Fruit fly (Drosophila melanogaster) whole organism, embryonic: ENCODE results near the gene CG31798.
A peak's percentile ranks its signal among the peaks of the same experiment; 100 is the strongest.

ENCODE experiments used
- C15 ChIP-seq: fragments of 200-800 bp; sonication (Bioruptor generic); IDR thresholded peaks from 3 replicates; pipeline ENCODE4 v1.3.6; 2022; ENCODE audit warnings: missing biosample characterization, missing genetic modification characterization
- CG12104 ChIP-seq: fragments of 200-800 bp; sonication (Bioruptor generic); optimal IDR thresholded peaks from 3 replicates; lab custom pipeline; 2016; ENCODE audit warnings: missing biosample characterization, missing genetic modification characterization
- CG13894 ChIP-seq: fragments of 200-800 bp; sonication (Bioruptor generic); optimal IDR thresholded peaks from 3 replicates; lab custom pipeline; 2018; ENCODE audit warnings: missing biosample characterization, mild to moderate bottlenecking, missing genetic modification characterization, moderate library complexity
- CG17186 ChIP-seq: fragments of 200-800 bp; sonication (Bioruptor generic); optimal IDR thresholded peaks from 3 replicates; lab custom pipeline; 2017; ENCODE audit warnings: missing biosample characterization, missing genetic modification reagents, missing genetic modification characterization
- CG18011 ChIP-seq: fragments of 200-800 bp; sonication (Bioruptor generic); optimal IDR thresholded peaks from 2 replicates; lab custom pipeline; 2017; ENCODE audit warnings: missing biosample characterization, missing genetic modification characterization, mild to moderate bottlenecking, moderate library complexity, missing genotype
- CG2875 ChIP-seq: fragments of 200-800 bp; sonication (Bioruptor generic); optimal IDR thresholded peaks from 2 replicates; lab custom pipeline; 2017; ENCODE audit warnings: missing biosample characterization, mild to moderate bottlenecking, missing genetic modification characterization, missing genetic modification reagents
- CG3163 ChIP-seq: fragments of 200-800 bp; sonication (Bioruptor generic); optimal IDR thresholded peaks from 3 replicates; lab custom pipeline; 2016; ENCODE audit warnings: missing biosample characterization, missing genetic modification characterization
- CG34224 ChIP-seq: fragments of 200-800 bp; sonication (Bioruptor generic); IDR thresholded peaks from 3 replicates; pipeline ENCODE4 v1.3.6; 2022; ENCODE audit warnings: missing biosample characterization, missing genetic modification characterization; ENCODE audit not compliant: partially characterized antibody
- CG34376 ChIP-seq: fragments of 200-800 bp; sonication (Bioruptor generic); optimal IDR thresholded peaks from 2 replicates; lab custom pipeline; 2018; ENCODE audit warnings: missing biosample characterization, mild to moderate bottlenecking, missing genetic modification characterization
- CG3847 ChIP-seq: fragments of 200-800 bp; sonication (Bioruptor generic); IDR thresholded peaks from 2 replicates; pipeline ENCODE4 v1.3.6; 2022; ENCODE audit warnings: missing biosample characterization, missing genetic modification characterization
- CG6254 ChIP-seq: fragments of 200-800 bp; sonication (Bioruptor generic); optimal IDR thresholded peaks from 3 replicates; lab custom pipeline; 2017; ENCODE audit warnings: mild to moderate bottlenecking, missing biosample characterization, missing genetic modification reagents, missing genetic modification characterization
- CG7372 ChIP-seq: fragments of 200-800 bp; sonication (Bioruptor generic); IDR thresholded peaks from 2 replicates; pipeline ENCODE4 v1.3.6; 2022; ENCODE audit warnings: missing biosample characterization, missing genetic modification characterization
- CG8089 ChIP-seq: fragments of 200-800 bp; sonication (Bioruptor generic); optimal IDR thresholded peaks from 3 replicates; lab custom pipeline; 2016; ENCODE audit warnings: missing biosample characterization, missing genetic modification characterization
- CG8388 ChIP-seq: fragments of 200-800 bp; sonication (Bioruptor generic); optimal IDR thresholded peaks from 2 replicates; lab custom pipeline; 2019; ENCODE audit warnings: missing biosample characterization, mild to moderate bottlenecking, missing genetic modification characterization, moderate library complexity
- CG9797 ChIP-seq: fragments of 200-800 bp; sonication (Bioruptor generic); optimal IDR thresholded peaks from 3 replicates; lab custom pipeline; 2018; ENCODE audit warnings: missing biosample characterization, mild to moderate bottlenecking, missing genetic modification characterization
- CTCF ChIP-seq: fragments of 200-800 bp; sonication (Bioruptor generic); optimal IDR thresholded peaks from 2 replicates; lab custom pipeline; 2017; ENCODE audit warnings: missing biosample characterization, mild to moderate bottlenecking, missing genetic modification characterization, moderate library complexity
- CkIIα-i1 ChIP-seq: fragments of 200-800 bp; sonication (Bioruptor generic); IDR thresholded peaks from 2 replicates; pipeline ENCODE4 v1.3.6; 2022; ENCODE audit warnings: missing biosample characterization, missing genetic modification characterization
- CrebB ChIP-seq: fragments of 200-800 bp; sonication (Bioruptor generic); optimal IDR thresholded peaks from 3 replicates; lab custom pipeline; 2018; ENCODE audit warnings: missing biosample characterization, mild to moderate bottlenecking, missing genetic modification characterization
- D ChIP-seq, 2 experiments: fragments of 200-800 bp in 1 of 2; fragments of >200 bp in 1 of 2; sonication (Bioruptor generic) in 1 of 2; optimal IDR thresholded peaks; 2 replicates in 1 of 2; 3 replicates in 1 of 2; lab custom pipeline; 2017; ENCODE audit warnings: mild to moderate bottlenecking in 1 of 2, missing biosample characterization in 1 of 2, missing genetic modification characterization in 1 of 2, missing genetic modification reagents in 1 of 2
- Dad ChIP-seq: fragments of 200-800 bp; sonication (Bioruptor generic); optimal IDR thresholded peaks from 3 replicates; lab custom pipeline; 2016; ENCODE audit warnings: missing biosample characterization, missing genetic modification characterization
- Deaf1 ChIP-seq: fragments of 200-800 bp; optimal IDR thresholded peaks from 3 replicates; lab custom pipeline; 2019; ENCODE audit warnings: missing biosample characterization, mild to moderate bottlenecking, missing genetic modification characterization, moderate library complexity
- Fer1 ChIP-seq: fragments of 200-800 bp; sonication (Bioruptor generic); optimal IDR thresholded peaks from 2 replicates; lab custom pipeline; 2017; ENCODE audit warnings: missing biosample characterization, mild to moderate bottlenecking, missing genetic modification characterization
- H15 ChIP-seq: fragments of 200-800 bp; sonication (Bioruptor generic); IDR thresholded peaks from 3 replicates; pipeline ENCODE4 v1.3.6; 2022; ENCODE audit warnings: missing biosample characterization, missing genetic modification characterization
- HLH3B ChIP-seq: fragments of 200-800 bp; sonication (Bioruptor generic); IDR thresholded peaks from 2 replicates; pipeline ENCODE4 v1.3.6; 2022; ENCODE audit warnings: missing biosample characterization, missing genetic modification characterization
- Hmx ChIP-seq: fragments of 200-800 bp; sonication (Bioruptor generic); optimal IDR thresholded peaks from 2 replicates; lab custom pipeline; 2016; ENCODE audit warnings: missing biosample characterization, missing genetic modification characterization
- NFAT ChIP-seq: fragments of 200-800 bp; sonication (Bioruptor generic); IDR thresholded peaks from 2 replicates; pipeline ENCODE4 v1.3.6; 2022; ENCODE audit warnings: missing biosample characterization, missing genetic modification characterization
- TFAM ChIP-seq: fragments of 200-800 bp; sonication (Bioruptor generic); optimal IDR thresholded peaks from 2 replicates; lab custom pipeline; 2017; ENCODE audit warnings: missing biosample characterization, missing genetic modification characterization, inconsistent platforms
- bab2 ChIP-seq: fragments of 200-800 bp; sonication (Bioruptor generic); optimal IDR thresholded peaks from 2 replicates; lab custom pipeline; 2016; ENCODE audit warnings: missing biosample characterization, missing genetic modification characterization
- bbx ChIP-seq: fragments of 200-800 bp; sonication (Bioruptor generic); IDR thresholded peaks from 2 replicates; pipeline ENCODE4 v1.3.6; 2022; ENCODE audit warnings: missing biosample characterization, missing genetic modification characterization; ENCODE audit not compliant: partially characterized antibody
- bcd ChIP-seq: fragments of 200-800 bp; sonication (Bioruptor generic); optimal IDR thresholded peaks from 2 replicates; lab custom pipeline; 2017; ENCODE audit warnings: missing biosample characterization, mild to moderate bottlenecking, missing genetic modification characterization
- bowl ChIP-seq: fragments of 200-800 bp; sonication (Bioruptor generic); IDR thresholded peaks from 2 replicates; pipeline ENCODE4 v1.3.6; 2022; ENCODE audit warnings: missing biosample characterization, missing genetic modification characterization
- crol ChIP-seq: fragments of 200-800 bp; sonication (Bioruptor generic); IDR thresholded peaks from 2 replicates; pipeline ENCODE4 v1.3.6; 2022; ENCODE audit warnings: missing biosample characterization, missing genetic modification characterization
- fu2 ChIP-seq: fragments of 200-800 bp; sonication (Bioruptor generic); optimal IDR thresholded peaks from 2 replicates; lab custom pipeline; 2016; ENCODE audit warnings: missing biosample characterization, missing genetic modification characterization
- gce ChIP-seq: fragments of 200-800 bp; sonication (Bioruptor generic); IDR thresholded peaks from 3 replicates; pipeline ENCODE4 v1.3.6; 2022; ENCODE audit warnings: missing biosample characterization, missing genetic modification characterization
- grau ChIP-seq: fragments of 200-800 bp; optimal IDR thresholded peaks from 3 replicates; lab custom pipeline; 2019; ENCODE audit warnings: missing biosample characterization, mild to moderate bottlenecking, missing genetic modification characterization, moderate library complexity
- ind ChIP-seq: fragments of 200-800 bp; sonication (Bioruptor generic); optimal IDR thresholded peaks from 3 replicates; lab custom pipeline; 2016; ENCODE audit warnings: missing biosample characterization, missing genetic modification characterization
- kni ChIP-seq: fragments of 200-800 bp; sonication (Bioruptor generic); optimal IDR thresholded peaks from 3 replicates; lab custom pipeline; 2017; ENCODE audit warnings: mild to moderate bottlenecking, missing biosample characterization, missing genetic modification reagents, missing genetic modification characterization
- lab ChIP-seq: fragments of 200-800 bp; sonication (Bioruptor generic); optimal IDR thresholded peaks from 3 replicates; lab custom pipeline; 2017; ENCODE audit warnings: missing biosample characterization, missing genetic modification characterization, mild to moderate bottlenecking, moderate library complexity, missing genetic modification reagents
- mirr ChIP-seq: fragments of 200-800 bp; sonication (Bioruptor generic); optimal IDR thresholded peaks from 3 replicates; lab custom pipeline; 2018; ENCODE audit warnings: missing biosample characterization, mild to moderate bottlenecking, missing genetic modification characterization
- nerfin-1 ChIP-seq: fragments of 200-800 bp; sonication (Bioruptor generic); optimal IDR thresholded peaks from 3 replicates; lab custom pipeline; 2019; ENCODE audit warnings: missing biosample characterization, mild to moderate bottlenecking, missing genetic modification characterization, moderate library complexity
- nom ChIP-seq: fragments of 200-800 bp; sonication (Bioruptor generic); optimal IDR thresholded peaks from 2 replicates; lab custom pipeline; 2017; ENCODE audit warnings: missing biosample characterization, missing genetic modification characterization, mild to moderate bottlenecking, moderate library complexity, missing genetic modification reagents
- pb ChIP-seq: fragments of 200-800 bp; sonication (Bioruptor generic); optimal IDR thresholded peaks from 3 replicates; lab custom pipeline; 2016; ENCODE audit warnings: missing biosample characterization, missing genetic modification characterization
- sd ChIP-seq: fragments of 200-800 bp; sonication (Bioruptor generic); optimal IDR thresholded peaks from 3 replicates; lab custom pipeline; 2018; ENCODE audit warnings: missing biosample characterization, mild to moderate bottlenecking, missing genetic modification characterization, moderate library complexity
- sisA ChIP-seq: fragments of 200-800 bp; sonication (Bioruptor generic); IDR thresholded peaks from 2 replicates; pipeline ENCODE4 v1.3.6; 2022; ENCODE audit warnings: missing biosample characterization, missing genetic modification characterization
- slbo ChIP-seq: fragments of 200-800 bp; sonication (Bioruptor generic); IDR thresholded peaks from 2 replicates; pipeline ENCODE4 v1.3.6; 2022; ENCODE audit warnings: missing biosample characterization, missing genetic modification characterization
- trem ChIP-seq: fragments of 200-800 bp; optimal IDR thresholded peaks from 3 replicates; lab custom pipeline; 2019; ENCODE audit warnings: missing biosample characterization, mild to moderate bottlenecking, missing genetic modification characterization, moderate library complexity
- trh ChIP-seq: fragments of 200-800 bp; sonication (Bioruptor generic); optimal IDR thresholded peaks from 2 replicates; lab custom pipeline; 2016; ENCODE audit warnings: missing biosample characterization, missing genetic modification characterization
- ttk ChIP-seq: fragments of 200-800 bp; sonication (Bioruptor generic); IDR thresholded peaks from 2 replicates; pipeline ENCODE4 v2.1.2; 2022; ENCODE audit warnings: missing biosample characterization, missing genetic modification characterization
- twi ChIP-seq: fragments of 200-800 bp; optimal IDR thresholded peaks from 2 replicates; lab custom pipeline; 2019; ENCODE audit warnings: missing biosample characterization, mild to moderate bottlenecking, missing genetic modification characterization, moderate library complexity
- vnd ChIP-seq: fragments of 200-800 bp; sonication (Bioruptor generic); IDR thresholded peaks from 3 replicates; pipeline ENCODE4 v1.3.6; 2022; ENCODE audit warnings: missing biosample characterization, missing genetic modification characterization; ENCODE audit not compliant: partially characterized antibody
- wek ChIP-seq: fragments of 200-800 bp; sonication (Bioruptor generic); optimal IDR thresholded peaks from 3 replicates; lab custom pipeline; 2018; ENCODE audit warnings: missing biosample characterization, mild to moderate bottlenecking, missing genetic modification characterization, moderate library complexity
- z ChIP-seq: fragments of 200-800 bp; sonication (Bioruptor generic); IDR thresholded peaks from 3 replicates; pipeline ENCODE4 v1.3.6; 2022; ENCODE audit warnings: missing biosample characterization, missing genetic modification characterization

CG31798 gene

DNA sequence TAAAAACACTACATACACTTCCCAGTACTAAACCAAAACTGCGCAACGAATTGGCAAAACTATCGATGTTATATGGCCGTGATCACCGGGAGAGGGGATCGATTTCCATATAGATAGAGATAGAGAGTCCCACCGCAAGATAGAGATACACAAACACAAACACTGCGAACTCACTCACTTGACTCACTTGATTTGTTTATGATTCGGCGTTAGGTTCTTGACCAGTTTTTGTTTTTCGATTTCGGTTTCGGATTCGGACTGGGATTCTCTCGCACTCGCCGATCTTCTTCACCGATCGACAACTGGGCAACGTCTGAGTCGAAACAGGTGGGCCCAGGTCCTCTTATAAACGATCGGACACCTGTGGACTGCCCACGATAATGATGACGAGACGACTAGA, 4.2 kb upstream of the CG31798 start, which contains the start of gene CG17549:
Gene CG17549 (minus strand): TSS at position 327 of the 400 bp plus-strand sequence.
- 0 out of 2 replicates have a peak, but pooled peaks have one; percentile 17 for TF ChIP-seq bbx (GFP tag; lab: Robert Waterston, UW)
- no peak for TF ChIP-seq CG3847 (GFP tag; lab: Robert Waterston, UW)
- TF ChIP-seq lab (GFP tag; lab: Kevin White, UChicago): peak; percentile 6
- TF ChIP-seq CTCF: no peak
- TF ChIP-seq z (GFP tag; lab: Robert Waterston, UW): peak; percentile 84
- no peak for TF ChIP-seq ttk (GFP tag; lab: Robert Waterston, UW)
- TF ChIP-seq CG8089 (GFP tag; lab: Kevin White, UChicago): no peak
- TF ChIP-seq CkIIα-i1 (GFP tag; lab: Robert Waterston, UW): no peak
- no peak for TF ChIP-seq sisA (GFP tag; lab: Robert Waterston, UW)
- no peak for TF ChIP-seq CG3163 (GFP tag; lab: Kevin White, UChicago)
- TF ChIP-seq CG6254 (GFP tag; lab: Kevin White, UChicago): no peak
- TF ChIP-seq CG34376 (GFP tag; lab: Kevin White, UChicago): peak; percentile 80
- no peak for TF ChIP-seq CG2875 (GFP tag; lab: Kevin White, UChicago)
- no peak for TF ChIP-seq TFAM (GFP tag; lab: Kevin White, UChicago)
- no peak for TF ChIP-seq bab2 (GFP tag; lab: Kevin White, UChicago)
- no peak for TF ChIP-seq Hmx (GFP tag; lab: Kevin White, UChicago)
- no peak for TF ChIP-seq crol (GFP tag; lab: Robert Waterston, UW)
- no peak for TF ChIP-seq nom (GFP tag; lab: Kevin White, UChicago)
- TF ChIP-seq bowl (GFP tag; lab: Robert Waterston, UW): no peak
- TF ChIP-seq Deaf1 (tag; lab: Kevin White, UChicago): peak; percentile 72
- TF ChIP-seq CG34224: no peak; the same call in 2 of the 3 replicates
- no peak for TF ChIP-seq H15
- TF ChIP-seq D (optimal IDR thresholded peaks at IDR 0.05; lab: Kevin White, UChicago): no peak
- TF ChIP-seq D (GFP tag; optimal IDR thresholded peaks at IDR 0.05; lab: Kevin White, UChicago): no peak
- TF ChIP-seq slbo (GFP tag; lab: Robert Waterston, UW): no peak
- TF ChIP-seq kni (GFP tag; lab: Kevin White, UChicago): no peak
- no peak for TF ChIP-seq sd
- TF ChIP-seq vnd: no peak
- peak; percentile 85 for TF ChIP-seq CG13894 (tag; lab: Kevin White, UChicago)
- 0 out of 2 replicates have a peak, but pooled peaks have one; percentile 30 for TF ChIP-seq NFAT
- TF ChIP-seq trem (tag; lab: Kevin White, UChicago): no peak
- no peak for TF ChIP-seq trh (GFP tag; lab: Kevin White, UChicago)
- TF ChIP-seq mirr: peak; percentile 13
- TF ChIP-seq CG7372: no peak
- no peak for TF ChIP-seq gce (GFP tag; lab: Robert Waterston, UW)
- no peak for TF ChIP-seq Dad (GFP tag; lab: Kevin White, UChicago)
- no peak for TF ChIP-seq CG12104 (GFP tag; lab: Kevin White, UChicago)
- no peak for TF ChIP-seq CG18011 (GFP tag; lab: Kevin White, UChicago)
- TF ChIP-seq grau: no peak
- TF ChIP-seq fu2 (GFP tag; lab: Kevin White, UChicago): no peak
- no peak for TF ChIP-seq C15
- TF ChIP-seq twi (tag; lab: Kevin White, UChicago): no peak
- no peak for TF ChIP-seq bcd (GFP tag; lab: Kevin White, UChicago)
- TF ChIP-seq CG9797: no peak
- no peak for TF ChIP-seq CG17186 (GFP tag; lab: Kevin White, UChicago)
- TF ChIP-seq nerfin-1 (tag; lab: Kevin White, UChicago): no peak
- TF ChIP-seq pb (GFP tag; lab: Kevin White, UChicago): no peak
- no peak for TF ChIP-seq Fer1
- no peak for TF ChIP-seq CG8388 (GFP tag; lab: Kevin White, UChicago)
- no peak for TF ChIP-seq CrebB (tag; lab: Kevin White, UChicago)
- no peak for TF ChIP-seq wek
- no peak for TF ChIP-seq ind (GFP tag; lab: Kevin White, UChicago)
- no peak for TF ChIP-seq HLH3B
